Worm (Caenorhabditis elegans) whole organism, midembryonic: ENCODE measurements around the gene ZK1010.12.

Experiments
- T22C8.4 ChIP-seq: fragments of 200-800 bp; sonication (Bioruptor generic); IDR thresholded peaks from 2 replicates; pipeline ENCODE4 v1.3.6; 2022; ENCODE audit warnings: missing genetic modification characterization, missing compliant biosample characterization
- cog-1 ChIP-seq: sonication (generic microtip); optimal IDR thresholded peaks from 2 replicates; lab custom pipeline; 2016; ENCODE audit warnings: missing genetic modification characterization, missing compliant biosample characterization
- flt-1 ChIP-seq: fragments of 200-800 bp; sonication (Bioruptor generic); IDR thresholded peaks from 2 replicates; pipeline ENCODE4 v1.3.6; 2022; ENCODE audit warnings: missing genetic modification characterization, missing compliant biosample characterization
- klf-2 ChIP-seq: fragments of 200-800 bp; sonication (Bioruptor generic); conservative IDR thresholded peaks from 2 replicates; pipeline ENCODE4 v1.3.6; 2022; ENCODE audit warnings: missing genetic modification reagents, missing genetic modification characterization, missing compliant biosample characterization
- med-1 ChIP-seq: sonication (generic microtip); optimal IDR thresholded peaks from 2 replicates; lab custom pipeline; 2017; ENCODE audit warnings: missing genetic modification characterization, mild to moderate bottlenecking, missing compliant biosample characterization, antibody characterized with exemption, missing genetic modification reagents; ENCODE audit not compliant: insufficient read depth
- ref-1 ChIP-seq: fragments of 200-800 bp; sonication (Bioruptor generic); conservative IDR thresholded peaks from 2 replicates; pipeline ENCODE4 v1.3.6; 2022; ENCODE audit warnings: missing genetic modification reagents, missing genetic modification characterization, missing compliant biosample characterization
- tab-1 ChIP-seq: fragments of 200-800 bp; sonication (Bioruptor generic); IDR thresholded peaks from 2 replicates; pipeline ENCODE4 v1.3.6; 2022; ENCODE audit warnings: missing genetic modification characterization, missing compliant biosample characterization
- ztf-23 ChIP-seq: fragments of 200-800 bp; sonication (Bioruptor generic); IDR thresholded peaks from 2 replicates; pipeline ENCODE4 v1.3.6; 2022; ENCODE audit warnings: missing genetic modification reagents, missing genetic modification characterization, missing compliant biosample characterization
- ztf-29 ChIP-seq: fragments of 200-800 bp; sonication (Bioruptor generic); IDR thresholded peaks from 2 replicates; pipeline ENCODE4 v1.3.6; 2022; ENCODE audit warnings: missing genetic modification reagents, missing genetic modification characterization, missing compliant biosample characterization

DNA sequence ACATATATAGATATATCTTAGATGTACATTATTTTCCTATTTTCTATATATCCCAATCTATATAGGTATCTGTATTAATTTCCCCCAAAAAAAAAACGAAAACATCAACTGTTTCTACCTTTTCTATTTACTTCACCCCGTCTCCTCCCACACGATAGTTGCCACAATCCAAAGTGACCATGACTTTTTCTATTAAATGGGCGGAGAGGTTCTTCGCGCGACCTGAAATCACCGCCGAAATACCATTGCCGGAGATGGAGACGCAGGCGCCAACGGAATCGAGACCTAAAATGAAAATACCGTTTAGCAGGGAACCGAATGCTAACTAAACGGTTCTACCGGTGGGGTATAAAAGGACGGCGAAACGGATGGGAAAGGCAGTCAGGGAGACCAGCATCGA is 27.5 kb downstream of the ZK1010.12 start, which contains the start of gene col-98:
- TF ChIP-seq med-1 (no peak), klf-2 (no peak), T22C8.4 (GFP tag; lab: Robert Waterston, UW) (no peak), ztf-29 (no peak), cog-1 (tag; lab: Kevin White, UChicago) (no peak), ztf-23 (GFP tag; lab: Robert Waterston, UW) (no peak), flt-1 (GFP tag; lab: Robert Waterston, UW) (no peak), ref-1 (GFP tag; lab: Robert Waterston, UW) (no peak), tab-1 (GFP tag; lab: Robert Waterston, UW) (no peak)
